Worm (Caenorhabditis elegans) whole organism, midembryonic: ENCODE data around the gene C25F6.1.

ENCODE experiments used
- T22C8.4 ChIP-seq: fragments of 200-800 bp; sonication (Bioruptor generic); IDR thresholded peaks from 2 replicates; pipeline ENCODE4 v1.3.6; 2022; ENCODE audit warnings: missing genetic modification characterization, missing compliant biosample characterization
- cog-1 ChIP-seq: sonication (generic microtip); optimal IDR thresholded peaks from 2 replicates; lab custom pipeline; 2016; ENCODE audit warnings: missing genetic modification characterization, missing compliant biosample characterization
- flt-1 ChIP-seq: fragments of 200-800 bp; sonication (Bioruptor generic); IDR thresholded peaks from 2 replicates; pipeline ENCODE4 v1.3.6; 2022; ENCODE audit warnings: missing genetic modification characterization, missing compliant biosample characterization
- klf-2 ChIP-seq: fragments of 200-800 bp; sonication (Bioruptor generic); conservative IDR thresholded peaks from 2 replicates; pipeline ENCODE4 v1.3.6; 2022; ENCODE audit warnings: missing genetic modification reagents, missing genetic modification characterization, missing compliant biosample characterization
- med-1 ChIP-seq: sonication (generic microtip); optimal IDR thresholded peaks from 2 replicates; lab custom pipeline; 2017; ENCODE audit warnings: missing genetic modification characterization, mild to moderate bottlenecking, missing compliant biosample characterization, antibody characterized with exemption, missing genetic modification reagents; ENCODE audit not compliant: insufficient read depth
- ref-1 ChIP-seq: fragments of 200-800 bp; sonication (Bioruptor generic); conservative IDR thresholded peaks from 2 replicates; pipeline ENCODE4 v1.3.6; 2022; ENCODE audit warnings: missing genetic modification reagents, missing genetic modification characterization, missing compliant biosample characterization
- tab-1 ChIP-seq: fragments of 200-800 bp; sonication (Bioruptor generic); IDR thresholded peaks from 2 replicates; pipeline ENCODE4 v1.3.6; 2022; ENCODE audit warnings: missing genetic modification characterization, missing compliant biosample characterization
- ztf-23 ChIP-seq: fragments of 200-800 bp; sonication (Bioruptor generic); IDR thresholded peaks from 2 replicates; pipeline ENCODE4 v1.3.6; 2022; ENCODE audit warnings: missing genetic modification reagents, missing genetic modification characterization, missing compliant biosample characterization
- ztf-29 ChIP-seq: fragments of 200-800 bp; sonication (Bioruptor generic); IDR thresholded peaks from 2 replicates; pipeline ENCODE4 v1.3.6; 2022; ENCODE audit warnings: missing genetic modification reagents, missing genetic modification characterization, missing compliant biosample characterization

ce11 chrX:5517844-5518243 lies 31.6 kb downstream of the C25F6.1 start:
- TF ChIP-seq flt-1 (GFP tag; lab: Robert Waterston, UW) (no peak), med-1 (GFP tag; lab: Kevin White, UChicago) (no peak), ref-1 (GFP tag; lab: Robert Waterston, UW) (no peak), klf-2 (GFP tag; lab: Robert Waterston, UW) (no peak), T22C8.4 (GFP tag; lab: Robert Waterston, UW) (no peak), cog-1 (no peak), ztf-23 (GFP tag; lab: Robert Waterston, UW) (no peak), tab-1 (GFP tag; lab: Robert Waterston, UW) (no peak), ztf-29 (GFP tag; lab: Robert Waterston, UW) (no peak)
